Fruit fly (Drosophila melanogaster): ENCODE measurements around the gene CG2017.

CG2017 gene

DNA sequence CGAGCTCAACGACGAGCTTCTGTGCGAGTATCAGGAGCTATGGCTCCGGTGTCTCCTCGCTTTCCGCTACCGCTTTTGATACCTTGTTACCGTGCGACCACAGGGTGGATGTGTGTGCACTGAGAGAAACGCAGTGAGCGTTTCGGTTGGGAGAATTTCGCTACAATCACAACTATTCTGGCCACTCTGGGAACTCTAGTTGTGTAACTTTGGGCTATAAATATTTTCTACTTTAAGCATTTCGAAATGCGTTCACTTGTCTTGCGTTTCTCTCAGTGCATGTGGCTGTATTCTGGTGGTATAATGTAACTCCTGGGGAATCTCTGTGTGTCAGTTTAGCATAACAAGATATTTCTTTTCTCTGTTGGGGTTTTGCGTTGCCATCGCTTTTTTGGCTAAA is 9.2 kb upstream of the CG2017 start (continued):
- peak; percentile 4 for TF ChIP-seq CG4424 (GFP tag; optimal IDR thresholded peaks at IDR 0.05)
- TF ChIP-seq bigmax (GFP tag; optimal IDR thresholded peaks at IDR 0.05), result no peak
- no peak for TF ChIP-seq Stat92E (GFP tag; optimal IDR thresholded peaks at IDR 0.05)
- TF ChIP-seq CG8290 (GFP tag; optimal IDR thresholded peaks at IDR 0.05), result no peak
- no peak for TF ChIP-seq CG8290 (tag; optimal IDR thresholded peaks at IDR 0.05)
- no peak for TF ChIP-seq Dp (GFP tag; optimal IDR thresholded peaks at IDR 0.05)
- TF ChIP-seq h (optimal IDR thresholded peaks at IDR 0.05), result no peak
- no peak for TF ChIP-seq Deaf1 (tag; optimal IDR thresholded peaks at IDR 0.05)
- TF ChIP-seq CG6654 (GFP tag; optimal IDR thresholded peaks at IDR 0.05), result no peak
- no peak for TF ChIP-seq tgo (GFP tag; IDR thresholded peaks at IDR 0.05)
- TF ChIP-seq Lpt (GFP tag; optimal IDR thresholded peaks at IDR 0.05), result no peak
- no peak for TF ChIP-seq yki (optimal IDR thresholded peaks at IDR 0.05)
- no peak for TF ChIP-seq Fer2 (tag; optimal IDR thresholded peaks at IDR 0.05)
- no peak for TF ChIP-seq Fer1 (GFP tag; optimal IDR thresholded peaks at IDR 0.05)
- TF ChIP-seq gt (GFP tag; IDR thresholded peaks at IDR 0.05), result no peak
- no peak for TF ChIP-seq CG11695 (GFP tag; IDR thresholded peaks at IDR 0.05)
- TF ChIP-seq TFAM (GFP tag; optimal IDR thresholded peaks at IDR 0.05), result no peak
- TF ChIP-seq CG32532 (GFP tag; IDR thresholded peaks at IDR 0.05), result 0 out of 2 replicates have a peak, but pooled peaks have one; percentile 5
- no peak for TF ChIP-seq Nf-YC (tag; optimal IDR thresholded peaks at IDR 0.05)
- TF ChIP-seq CG14860 (GFP tag; IDR thresholded peaks at IDR 0.05; ENCODE audit: partially characterized antibody), result no peak
- no peak for TF ChIP-seq ttk (GFP tag; IDR thresholded peaks at IDR 0.05)
- peak in 1 of 2 experiments; percentile 8 for TF ChIP-seq chif (GFP tag; optimal IDR thresholded peaks at IDR 0.05)
- 0 out of 4 replicates have a peak, but pooled peaks have one; percentile 6 for TF ChIP-seq Gug (GFP tag; IDR thresholded peaks at IDR 0.05)
- TF ChIP-seq Poxn (GFP tag; IDR thresholded peaks at IDR 0.05), result no peak
- TF ChIP-seq ATbp (GFP tag; optimal IDR thresholded peaks at IDR 0.05), result no peak
- TF ChIP-seq CG30403 (GFP tag; optimal IDR thresholded peaks at IDR 0.05), result no peak
- TF ChIP-seq p53 (GFP tag; optimal IDR thresholded peaks at IDR 0.05), result no peak
- TF ChIP-seq run (tag; optimal IDR thresholded peaks at IDR 0.05), result no peak
- TF ChIP-seq CG16779 (GFP tag; IDR thresholded peaks at IDR 0.05), result no peak
- TF ChIP-seq H15 (GFP tag; IDR thresholded peaks at IDR 0.05), result no peak
- no peak for TF ChIP-seq crp (GFP tag; optimal IDR thresholded peaks at IDR 0.05)
- TF ChIP-seq ab (GFP tag; optimal IDR thresholded peaks at IDR 0.05), result no peak
- no peak for TF ChIP-seq CG8478 (optimal IDR thresholded peaks at IDR 0.05)
- no peak for TF ChIP-seq B-H2 (GFP tag; optimal IDR thresholded peaks at IDR 0.05)
- TF ChIP-seq Ada2b (GFP tag; IDR thresholded peaks at IDR 0.05), result peak; percentile 59; the same call in 1 of the 2 replicates

DNA sequence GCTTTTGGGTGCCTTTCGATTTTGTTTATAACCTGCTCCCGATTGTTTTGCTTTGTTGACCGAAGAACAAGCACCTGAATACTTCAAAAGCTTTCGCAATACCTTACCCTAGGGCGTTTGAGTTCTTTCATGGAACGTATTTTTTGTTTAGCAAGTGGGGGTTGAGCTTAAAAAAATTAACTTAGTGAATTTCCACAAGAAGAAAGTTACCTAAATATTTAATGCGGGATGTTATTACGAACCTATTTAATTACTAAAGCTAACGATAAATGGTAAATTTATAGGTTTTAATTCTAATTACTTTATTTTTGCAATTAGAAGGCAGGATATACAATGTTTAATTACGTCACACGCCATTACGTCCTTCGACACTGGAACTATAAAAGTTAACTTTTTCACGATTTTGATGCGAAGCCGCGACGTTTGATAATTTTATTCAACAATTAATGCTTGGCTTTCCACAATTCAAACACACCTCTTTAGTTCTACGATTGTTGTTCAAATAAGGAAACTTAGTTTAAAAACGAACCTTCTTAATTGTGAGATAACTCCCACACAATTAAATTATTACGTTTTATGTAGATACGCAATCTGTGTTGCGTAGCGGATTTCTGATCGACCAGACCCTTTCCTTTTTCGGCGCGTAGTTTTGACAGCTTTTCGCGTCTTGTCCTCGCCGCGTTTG is 845 bp downstream of the CG2017 start:
- TF ChIP-seq prd (optimal IDR thresholded peaks at IDR 0.05), result no peak
- peak; percentile 25; the same call in 2 of the 3 replicates for TF ChIP-seq prd (GFP tag; IDR thresholded peaks at IDR 0.05)
- no peak for TF ChIP-seq CG2712 (tag; optimal IDR thresholded peaks at IDR 0.05)
- TF ChIP-seq eyg (GFP tag; optimal IDR thresholded peaks at IDR 0.05), result peak; percentile 8
- no peak for TF ChIP-seq dmrt11E (tag; optimal IDR thresholded peaks at IDR 0.05)
- TF ChIP-seq Atf6 (GFP tag; IDR thresholded peaks at IDR 0.05), result peak; percentile 23; the same call in 1 of the 2 replicates
- TF ChIP-seq CG12659 (GFP tag; optimal IDR thresholded peaks at IDR 0.05), result peak; percentile 37
- peak; percentile 13 for TF ChIP-seq CG10147 (GFP tag; optimal IDR thresholded peaks at IDR 0.05)
- peak; percentile 41; the same call in 2 of the 3 replicates for TF ChIP-seq Aef1 (GFP tag; IDR thresholded peaks at IDR 0.05)
- TF ChIP-seq CG32532 (GFP tag; IDR thresholded peaks at IDR 0.05), result peak; percentile 71
- no peak for TF ChIP-seq CG30431 (GFP tag; optimal IDR thresholded peaks at IDR 0.05)
- no peak for TF ChIP-seq CG34422 (GFP tag; IDR thresholded peaks at IDR 0.05)
- TF ChIP-seq cas (GFP tag; IDR thresholded peaks at IDR 0.05), result 0 out of 2 replicates have a peak, but pooled peaks have one; percentile 15
- peak; percentile 48 for TF ChIP-seq bcd (GFP tag; optimal IDR thresholded peaks at IDR 0.05)
- no peak for TF ChIP-seq CG4282 (GFP tag; optimal IDR thresholded peaks at IDR 0.05)
- no peak for TF ChIP-seq dati (GFP tag; IDR thresholded peaks at IDR 0.05)
- TF ChIP-seq CG34376 (GFP tag; optimal IDR thresholded peaks at IDR 0.05), result no peak
- TF ChIP-seq ash1 (GFP tag; optimal IDR thresholded peaks at IDR 0.05), result no peak
- TF ChIP-seq CG18599 (GFP tag; optimal IDR thresholded peaks at IDR 0.05), result peak; percentile 56
- no peak for TF ChIP-seq fd3F (GFP tag; optimal IDR thresholded peaks at IDR 0.05)
